Fruit fly (Drosophila melanogaster) whole organism, embryonic: Measurements from ENCODE around the gene Arp8.

Source experiments
- B-H2 ChIP-seq: fragments of 200-800 bp; sonication (Bioruptor generic); optimal IDR thresholded peaks from 2 replicates; lab custom pipeline; 2018; ENCODE audit warnings: missing biosample characterization, mild to moderate bottlenecking, missing genetic modification characterization
- CG10565 ChIP-seq: fragments of 200-800 bp; sonication (Bioruptor generic); optimal IDR thresholded peaks from 3 replicates; lab custom pipeline; 2016; ENCODE audit warnings: missing biosample characterization, mild to moderate bottlenecking, missing genetic modification characterization
- CG10654 ChIP-seq: fragments of 200-800 bp; sonication (Bioruptor generic); optimal IDR thresholded peaks from 2 replicates; lab custom pipeline; 2016; ENCODE audit warnings: missing biosample characterization, missing genetic modification characterization
- CG12155 ChIP-seq: fragments of 200-800 bp; sonication (Bioruptor generic); optimal IDR thresholded peaks from 3 replicates; lab custom pipeline; 2016; ENCODE audit warnings: missing biosample characterization, missing genetic modification characterization
- CG12769 ChIP-seq: fragments of 200-800 bp; sonication (Bioruptor generic); optimal IDR thresholded peaks from 2 replicates; lab custom pipeline; 2019; ENCODE audit warnings: missing biosample characterization, mild to moderate bottlenecking, missing genetic modification characterization, moderate library complexity
- CG1603 ChIP-seq: fragments of 200-800 bp; sonication (Bioruptor generic); optimal IDR thresholded peaks from 2 replicates; lab custom pipeline; 2019; ENCODE audit warnings: missing biosample characterization, mild to moderate bottlenecking, missing genetic modification characterization, moderate library complexity
- CG17328 ChIP-seq: fragments of 200-800 bp; sonication (Bioruptor generic); IDR thresholded peaks from 2 replicates; pipeline ENCODE4 v1.3.6; 2022; ENCODE audit warnings: missing biosample characterization, missing genetic modification characterization
- CG18011 ChIP-seq: fragments of 200-800 bp; sonication (Bioruptor generic); optimal IDR thresholded peaks from 2 replicates; lab custom pipeline; 2017; ENCODE audit warnings: missing biosample characterization, missing genetic modification characterization, mild to moderate bottlenecking, moderate library complexity, missing genotype
- CG31388 ChIP-seq: fragments of 200-800 bp; sonication (Bioruptor generic); optimal IDR thresholded peaks from 2 replicates; lab custom pipeline; 2016; ENCODE audit warnings: missing biosample characterization, missing genetic modification characterization
- CG3838 ChIP-seq: fragments of 200-800 bp; sonication (Bioruptor generic); optimal IDR thresholded peaks from 3 replicates; lab custom pipeline; 2016; ENCODE audit warnings: missing biosample characterization, missing genetic modification characterization
- CG4617 ChIP-seq: fragments of 200-800 bp; sonication (Bioruptor generic); optimal IDR thresholded peaks from 3 replicates; lab custom pipeline; 2016; ENCODE audit warnings: missing biosample characterization, missing genetic modification characterization, borderline replicate concordance
- CG4707 ChIP-seq: fragments of 200-800 bp; sonication (Bioruptor generic); optimal IDR thresholded peaks from 2 replicates; lab custom pipeline; 2018; ENCODE audit warnings: missing biosample characterization, mild to moderate bottlenecking, missing genetic modification characterization, moderate library complexity
- CG4820 ChIP-seq: fragments of 200-800 bp; sonication (Bioruptor generic); optimal IDR thresholded peaks from 3 replicates; lab custom pipeline; 2016; ENCODE audit warnings: missing biosample characterization, missing genetic modification characterization
- CG8359 ChIP-seq: fragments of 200-800 bp; sonication (Bioruptor generic); optimal IDR thresholded peaks from 2 replicates; lab custom pipeline; 2017; ENCODE audit warnings: missing biosample characterization, mild to moderate bottlenecking, missing genetic modification characterization, borderline replicate concordance
- CG9727 ChIP-seq: fragments of 200-800 bp; sonication (Bioruptor generic); optimal IDR thresholded peaks from 3 replicates; lab custom pipeline; 2017; ENCODE audit warnings: missing biosample characterization, mild to moderate bottlenecking, missing genetic modification characterization
- CG9817 ChIP-seq: fragments of 200-800 bp; sonication (Bioruptor generic); optimal IDR thresholded peaks from 2 replicates; lab custom pipeline; 2018; ENCODE audit warnings: missing biosample characterization, mild to moderate bottlenecking, missing genetic modification characterization, moderate library complexity
- CG9932 ChIP-seq: fragments of 200-800 bp; sonication (Bioruptor generic); IDR thresholded peaks from 2 replicates; pipeline ENCODE4 v1.3.6; 2022; ENCODE audit warnings: missing biosample characterization, missing genetic modification characterization
- CrebB ChIP-seq: fragments of 200-800 bp; sonication (Bioruptor generic); optimal IDR thresholded peaks from 3 replicates; lab custom pipeline; 2018; ENCODE audit warnings: missing biosample characterization, mild to moderate bottlenecking, missing genetic modification characterization
- D ChIP-seq, 2 experiments: fragments of 200-800 bp in 1 of 2; fragments of >200 bp in 1 of 2; sonication (Bioruptor generic) in 1 of 2; optimal IDR thresholded peaks; 2 replicates in 1 of 2; 3 replicates in 1 of 2; lab custom pipeline; 2017; ENCODE audit warnings: mild to moderate bottlenecking in 1 of 2, missing biosample characterization in 1 of 2, missing genetic modification characterization in 1 of 2, missing genetic modification reagents in 1 of 2
- Dfd ChIP-seq, 2 experiments: fragments of >200 bp; optimal IDR thresholded peaks; 2 replicates each; lab custom pipeline; 2017; ENCODE audit warnings: missing biosample characterization in 2 of 2, missing genetic modification characterization in 2 of 2
- Doc3 ChIP-seq: fragments of 200-800 bp; sonication (Bioruptor generic); IDR thresholded peaks from 3 replicates; pipeline ENCODE4 v1.3.6; 2022; ENCODE audit warnings: missing biosample characterization, missing genetic modification characterization; ENCODE audit not compliant: partially characterized antibody
- ERR ChIP-seq: fragments of 200-800 bp; sonication (Bioruptor generic); optimal IDR thresholded peaks from 2 replicates; lab custom pipeline; 2016; ENCODE audit warnings: missing biosample characterization, missing genetic modification characterization
- Eip74EF ChIP-seq, 2 experiments: fragments of 200-800 bp in 1 of 2; fragments of >200 bp in 1 of 2; sonication (Bioruptor generic) in 1 of 2; optimal IDR thresholded peaks; 2 replicates each; lab custom pipeline; 2017 to 2019; ENCODE audit warnings: missing biosample characterization in 2 of 2, missing genetic modification characterization in 2 of 2, mild to moderate bottlenecking in 1 of 2, moderate library complexity in 1 of 2
- Hey ChIP-seq: fragments of 200-800 bp; sonication (Bioruptor generic); optimal IDR thresholded peaks from 3 replicates; lab custom pipeline; 2018; ENCODE audit warnings: missing biosample characterization, mild to moderate bottlenecking, missing genetic modification characterization
- Hr39 ChIP-seq: fragments of >200 bp; optimal IDR thresholded peaks from 2 replicates; lab custom pipeline; 2017
- Hr51 ChIP-seq, 2 experiments: fragments of 200-800 bp; sonication (Bioruptor generic); optimal IDR thresholded peaks; 2 replicates in 1 of 2; 3 replicates in 1 of 2; lab custom pipeline; 2016 to 2018; ENCODE audit warnings: missing biosample characterization in 2 of 2, missing genetic modification characterization in 2 of 2, mild to moderate bottlenecking in 1 of 2, moderate library complexity in 1 of 2
- MESR4 ChIP-seq: fragments of 200-800 bp; sonication (Bioruptor generic); optimal IDR thresholded peaks from 2 replicates; lab custom pipeline; 2018; ENCODE audit warnings: missing biosample characterization, mild to moderate bottlenecking, missing genetic modification characterization, moderate library complexity
- MTF-1 ChIP-seq: fragments of 200-800 bp; sonication (Bioruptor generic); optimal IDR thresholded peaks from 2 replicates; lab custom pipeline; 2018; ENCODE audit warnings: missing biosample characterization, mild to moderate bottlenecking, missing genetic modification characterization, borderline replicate concordance
- Med ChIP-seq: fragments of 200-800 bp; sonication (Bioruptor generic); peaks from one replicate; lab custom pipeline; 2016; ENCODE audit warnings: missing biosample characterization, missing genetic modification characterization, mild to moderate bottlenecking, inconsistent platforms, moderate library complexity
- Nf-YC ChIP-seq: fragments of 200-800 bp; optimal IDR thresholded peaks from 3 replicates; lab custom pipeline; 2019; ENCODE audit warnings: missing biosample characterization, mild to moderate bottlenecking, missing genetic modification characterization, moderate library complexity
- Rfx ChIP-seq: fragments of 200-800 bp; sonication (Bioruptor generic); IDR thresholded peaks from 2 replicates; pipeline ENCODE4 v1.3.6; 2022; ENCODE audit warnings: missing biosample characterization, missing genetic modification characterization
- Rx ChIP-seq: fragments of 200-800 bp; sonication (Bioruptor generic); IDR thresholded peaks from 2 replicates; pipeline ENCODE4 v1.3.6; 2022; ENCODE audit warnings: missing biosample characterization, missing genetic modification characterization
- Sry-δ ChIP-seq: fragments of 200-800 bp; sonication (Bioruptor generic); optimal IDR thresholded peaks from 2 replicates; lab custom pipeline; 2016; ENCODE audit warnings: missing biosample characterization, missing genetic modification characterization
- Ssrp ChIP-seq: fragments of 200-800 bp; sonication (Bioruptor generic); optimal IDR thresholded peaks from 2 replicates; lab custom pipeline; 2018; ENCODE audit warnings: missing biosample characterization, mild to moderate bottlenecking, missing genetic modification characterization, moderate library complexity
- Taf1 ChIP-seq: fragments of 200-800 bp; sonication (Bioruptor generic); IDR thresholded peaks from 2 replicates; pipeline ENCODE4 v1.3.6; 2022; ENCODE audit warnings: missing biosample characterization, missing genetic modification characterization
- az2 ChIP-seq: fragments of 200-800 bp; sonication (Bioruptor generic); optimal IDR thresholded peaks from 3 replicates; lab custom pipeline; 2016; ENCODE audit warnings: missing biosample characterization, missing genetic modification characterization
- bsh ChIP-seq, 2 experiments: fragments of 200-800 bp; sonication (Bioruptor generic); optimal IDR thresholded peaks; 2 replicates each; lab custom pipeline; 2017 to 2018; ENCODE audit warnings: mild to moderate bottlenecking in 2 of 2, missing biosample characterization in 2 of 2, missing genetic modification characterization in 2 of 2, moderate library complexity in 1 of 2
- cg ChIP-seq: fragments of 200-800 bp; sonication (Bioruptor generic); optimal IDR thresholded peaks from 3 replicates; lab custom pipeline; 2019; ENCODE audit warnings: missing biosample characterization, mild to moderate bottlenecking, missing genetic modification characterization, moderate library complexity
- chm ChIP-seq: fragments of 200-800 bp; sonication (Bioruptor generic); IDR thresholded peaks from 2 replicates; pipeline ENCODE4 v1.3.6; 2022; ENCODE audit warnings: missing biosample characterization, missing genetic modification characterization
- corto ChIP-seq: fragments of 200-800 bp; sonication (Bioruptor generic); optimal IDR thresholded peaks from 2 replicates; lab custom pipeline; 2016; ENCODE audit warnings: missing biosample characterization, mild to moderate bottlenecking, missing genetic modification characterization, moderate library complexity
- ftz-f1 ChIP-seq: fragments of 200-800 bp; sonication (Bioruptor generic); optimal IDR thresholded peaks from 2 replicates; lab custom pipeline; 2016; ENCODE audit warnings: missing biosample characterization, missing genetic modification characterization
- h ChIP-seq: fragments of >200 bp; optimal IDR thresholded peaks from 2 replicates; lab custom pipeline; 2017
- her ChIP-seq: fragments of 200-800 bp; sonication (Bioruptor generic); optimal IDR thresholded peaks from 2 replicates; lab custom pipeline; 2016; ENCODE audit warnings: missing biosample characterization, missing genetic modification characterization
- kay ChIP-seq: fragments of 200-800 bp; sonication (Bioruptor generic); optimal IDR thresholded peaks from 2 replicates; lab custom pipeline; 2016; ENCODE audit warnings: missing biosample characterization, missing genetic modification characterization
- mld ChIP-seq: fragments of 200-800 bp; sonication (Bioruptor generic); IDR thresholded peaks from 3 replicates; pipeline ENCODE4 v1.3.6; 2022; ENCODE audit warnings: missing biosample characterization, missing genetic modification characterization; ENCODE audit not compliant: partially characterized antibody
- pho ChIP-seq: fragments of 200-800 bp; sonication (Bioruptor generic); optimal IDR thresholded peaks from 2 replicates; lab custom pipeline; 2016; ENCODE audit warnings: missing biosample characterization, missing genetic modification characterization
- slou ChIP-seq: fragments of 200-800 bp; sonication (Bioruptor generic); optimal IDR thresholded peaks from 3 replicates; lab custom pipeline; 2016; ENCODE audit warnings: missing biosample characterization, missing genetic modification characterization
- tgo ChIP-seq: fragments of 200-800 bp; sonication (Bioruptor generic); IDR thresholded peaks from 3 replicates; pipeline ENCODE4 v1.3.6; 2022; ENCODE audit warnings: missing biosample characterization, missing genetic modification characterization
- tna ChIP-seq: fragments of 200-800 bp; sonication (Bioruptor generic); IDR thresholded peaks from 2 replicates; pipeline ENCODE4 v1.3.6; 2022; ENCODE audit warnings: missing biosample characterization, missing genetic modification characterization; ENCODE audit not compliant: partially characterized antibody
- unc-4 ChIP-seq: fragments of 200-800 bp; sonication (Bioruptor generic); IDR thresholded peaks from 2 replicates; pipeline ENCODE4 v1.3.6; 2022; ENCODE audit warnings: missing biosample characterization, missing genetic modification characterization; ENCODE audit not compliant: partially characterized antibody

Gene Arp8

dm6 chrX:17850179-17850578, 10.4 kb downstream of the Arp8 start, which contains the start of the genes CG15814 and Spt7 (continued):
- no peak for TF ChIP-seq CG12155 (GFP tag; lab: Kevin White, UChicago)
- TF ChIP-seq B-H2 (GFP tag; lab: Kevin White, UChicago) = peak; percentile 23
- TF ChIP-seq Hey (tag; lab: Kevin White, UChicago) = no peak
- TF ChIP-seq Sry-δ = peak; percentile 84
- peak; percentile 55 for TF ChIP-seq cg (GFP tag; lab: Kevin White, UChicago)
- peak; percentile 66 for TF ChIP-seq Rfx (GFP tag; lab: Robert Waterston, UW)
- no peak for TF ChIP-seq slou
- TF ChIP-seq Ssrp (tag; lab: Kevin White, UChicago) = no peak
- TF ChIP-seq Med (GFP tag; lab: Kevin White, UChicago) = peak; percentile 94
- TF ChIP-seq az2 (GFP tag; lab: Kevin White, UChicago) = no peak
- TF ChIP-seq MESR4 (GFP tag; lab: Kevin White, UChicago) = peak; percentile 62
- peak; percentile 74 for TF ChIP-seq tna (GFP tag; lab: Robert Waterston, UW)
- peak; percentile 73 for TF ChIP-seq CG4617
- no peak for TF ChIP-seq CG10654
- TF ChIP-seq unc-4 (GFP tag; lab: Robert Waterston, UW) = peak; percentile 87
- TF ChIP-seq CrebB = peak; percentile 35
- TF ChIP-seq Eip74EF (GFP tag; optimal IDR thresholded peaks at IDR 0.05; lab: Kevin White, UChicago) = no peak
- peak in 1 of 2 experiments; percentile 38 for TF ChIP-seq Hr51 (GFP tag; optimal IDR thresholded peaks at IDR 0.05; lab: Kevin White, UChicago)
- TF ChIP-seq Nf-YC (tag; lab: Kevin White, UChicago) = peak; percentile 33
- TF ChIP-seq CG4707 (GFP tag; lab: Kevin White, UChicago) = no peak
- TF ChIP-seq MTF-1 (GFP tag; lab: Kevin White, UChicago) = no peak
- no peak for TF ChIP-seq D (optimal IDR thresholded peaks at IDR 0.05; lab: Kevin White, UChicago)
- TF ChIP-seq D (GFP tag; optimal IDR thresholded peaks at IDR 0.05; lab: Kevin White, UChicago) = no peak
- no peak for TF ChIP-seq Hr39
- TF ChIP-seq Dfd (GFP tag; optimal IDR thresholded peaks at IDR 0.05; lab: Kevin White, UChicago) = no peak
- TF ChIP-seq h = no peak
- TF ChIP-seq Taf1 = no peak
- TF ChIP-seq ftz-f1 (GFP tag; lab: Kevin White, UChicago) = peak; percentile 35
- TF ChIP-seq corto = no peak
- no peak for TF ChIP-seq CG18011
- peak; percentile 53 for TF ChIP-seq her
- no peak for TF ChIP-seq CG4820 (GFP tag; lab: Kevin White, UChicago)
- TF ChIP-seq CG9817 (tag; lab: Kevin White, UChicago) = peak; percentile 13
- no peak for TF ChIP-seq tgo (GFP tag; lab: Robert Waterston, UW)
- no peak for TF ChIP-seq CG10565 (GFP tag; lab: Kevin White, UChicago)
- TF ChIP-seq CG3838 (GFP tag; lab: Kevin White, UChicago) = peak; percentile 15
- no peak for TF ChIP-seq kay (GFP tag; lab: Kevin White, UChicago)
- peak; percentile 63 for TF ChIP-seq Doc3
- TF ChIP-seq CG9932 (GFP tag; lab: Robert Waterston, UW) = peak; percentile 21; the same call in 1 of the 2 replicates
- no peak for TF ChIP-seq CG31388 (GFP tag; lab: Kevin White, UChicago)
- peak in 1 of 2 experiments; percentile 2 for TF ChIP-seq bsh (GFP tag; optimal IDR thresholded peaks at IDR 0.05; lab: Kevin White, UChicago)
- TF ChIP-seq chm (GFP tag; lab: Robert Waterston, UW) = no peak
- no peak for TF ChIP-seq Rx (GFP tag; lab: Robert Waterston, UW)
- TF ChIP-seq pho (GFP tag; lab: Kevin White, UChicago) = no peak
- TF ChIP-seq CG17328 (GFP tag; lab: Robert Waterston, UW) = no peak
- no peak for TF ChIP-seq CG8359
- TF ChIP-seq ERR = peak; percentile 13
- TF ChIP-seq CG9727 (GFP tag; lab: Kevin White, UChicago) = peak; percentile 43
- no peak for TF ChIP-seq CG12769
- TF ChIP-seq CG1603 (tag; lab: Kevin White, UChicago) = peak; percentile 78
- TF ChIP-seq mld (GFP tag; lab: Robert Waterston, UW) = peak; percentile 82
